Fruit fly (Drosophila melanogaster): ENCODE data around the gene CG17597.

CG17597 gene

DNA sequence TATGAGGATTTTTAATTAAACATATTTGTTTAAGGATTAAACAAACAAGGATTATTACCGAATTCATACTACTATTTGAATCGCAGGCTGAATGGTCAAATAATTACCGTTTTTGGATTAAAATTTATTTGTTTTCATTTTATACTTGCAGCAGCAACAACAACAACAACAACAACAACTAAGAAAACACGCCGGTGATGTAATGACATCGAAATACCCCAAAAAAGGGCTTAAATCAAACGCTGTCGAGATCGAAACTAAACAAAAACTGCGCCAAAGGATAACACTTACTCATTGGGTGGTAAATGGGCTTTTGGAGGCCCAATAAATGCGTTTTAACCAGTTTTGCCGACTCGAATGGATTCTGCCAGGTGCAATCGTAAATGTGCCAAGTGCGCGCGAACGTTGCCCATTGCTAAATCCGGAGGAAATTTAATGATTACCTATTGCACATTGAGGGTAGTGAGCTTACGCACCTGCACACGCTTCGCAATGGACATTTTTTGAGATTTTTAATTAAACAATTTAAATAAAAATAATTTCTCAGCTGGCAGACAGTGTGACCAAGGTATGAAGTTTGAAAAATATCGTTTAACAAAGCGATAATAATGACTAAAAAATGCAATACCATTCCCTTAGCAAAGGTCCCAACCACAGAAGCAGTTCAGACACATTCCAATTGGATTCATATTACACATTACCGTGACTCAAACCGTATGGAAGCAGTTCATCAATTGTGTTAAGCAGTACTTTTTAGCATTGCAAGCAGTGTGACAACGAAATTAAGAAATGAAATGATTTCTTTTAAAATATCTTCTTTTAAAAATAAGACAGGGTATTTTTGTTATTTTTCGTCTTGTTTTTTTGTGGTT, 27.9 kb upstream of the CG17597 start, which contains the start of the genes CG10602 and mRpL13 (continued):
- TF ChIP-seq gro (GFP tag; optimal IDR thresholded peaks at IDR 0.05) (peak; percentile 61), CG6791 (GFP tag; IDR thresholded peaks at IDR 0.05; ENCODE audit: partially characterized antibody) (no peak; the same call in 2 of the 3 replicates), Fer3 (tag; optimal IDR thresholded peaks at IDR 0.05) (no peak), NC2β (GFP tag; optimal IDR thresholded peaks at IDR 0.05) (peak; percentile 38), pnt (GFP tag; optimal IDR thresholded peaks at IDR 0.05) (peak; percentile 24), CG4328 (GFP tag; optimal IDR thresholded peaks at IDR 0.05) (no peak), CG7786 (GFP tag; optimal IDR thresholded peaks at IDR 0.05) (peak; percentile 9), D (optimal IDR thresholded peaks at IDR 0.05) (no peak), D (GFP tag; optimal IDR thresholded peaks at IDR 0.05) (no peak), nmo (GFP tag; optimal IDR thresholded peaks at IDR 0.05) (peak; percentile 76), H15 (GFP tag; IDR thresholded peaks at IDR 0.05) (no peak), CG15479 (GFP tag; optimal IDR thresholded peaks at IDR 0.05) (no peak), CG11456 (GFP tag; IDR thresholded peaks at IDR 0.05) (no peak), MESR4 (GFP tag; optimal IDR thresholded peaks at IDR 0.05) (peak; percentile 57), CG2875 (GFP tag; optimal IDR thresholded peaks at IDR 0.05) (no peak), p53 (GFP tag; optimal IDR thresholded peaks at IDR 0.05) (peak; percentile 43), CG13424 (tag; optimal IDR thresholded peaks at IDR 0.05) (peak; percentile 18), al (GFP tag; IDR thresholded peaks at IDR 0.05) (no peak), crc (GFP tag; optimal IDR thresholded peaks at IDR 0.05) (no peak), yki (optimal IDR thresholded peaks at IDR 0.05) (peak; percentile 46)

dm6 chr2L:18857635-18858059, 26.7 kb upstream of the CG17597 start:
- TF ChIP-seq CG7786 (GFP tag; optimal IDR thresholded peaks at IDR 0.05) = peak; percentile 88
- peak; percentile 96 for TF ChIP-seq gem (tag; optimal IDR thresholded peaks at IDR 0.05)
- TF ChIP-seq Hr51 (GFP tag; optimal IDR thresholded peaks at IDR 0.05) = peak; percentile 77 to 94
- TF ChIP-seq CG14710 (tag; optimal IDR thresholded peaks at IDR 0.05) = peak; percentile 93
- TF ChIP-seq MBD-R2 (GFP tag; IDR thresholded peaks at IDR 0.05) = peak; percentile 93
- TF ChIP-seq Opbp (GFP tag; IDR thresholded peaks at IDR 0.05; ENCODE audit: partially characterized antibody) = no peak
- peak; percentile 60 for TF ChIP-seq Jarid2 (GFP tag; optimal IDR thresholded peaks at IDR 0.05)
- TF ChIP-seq BEAF-32 (GFP tag; optimal IDR thresholded peaks at IDR 0.05) = peak; percentile 50
- TF ChIP-seq CG7556 (GFP tag; optimal IDR thresholded peaks at IDR 0.05) = peak; percentile 88
- peak; percentile 74 for TF ChIP-seq Poxn (GFP tag; IDR thresholded peaks at IDR 0.05)
- TF ChIP-seq ash1 (GFP tag; optimal IDR thresholded peaks at IDR 0.05) = no peak
- peak; percentile 80 for TF ChIP-seq CG15696 (tag; optimal IDR thresholded peaks at IDR 0.05)
- peak; percentile 38 for TF ChIP-seq emc (GFP tag; optimal IDR thresholded peaks at IDR 0.05)
- TF ChIP-seq sima (GFP tag; optimal IDR thresholded peaks at IDR 0.05) = peak; percentile 4
- peak; percentile 96 for TF ChIP-seq lbe (GFP tag; optimal IDR thresholded peaks at IDR 0.05)
- TF ChIP-seq YL-1 (GFP tag; optimal IDR thresholded peaks at IDR 0.05) = peak; percentile 59
- TF ChIP-seq CG17186 (GFP tag; optimal IDR thresholded peaks at IDR 0.05) = peak; percentile 40
- TF ChIP-seq CG6272 (GFP tag; IDR thresholded peaks at IDR 0.05) = peak; percentile 87
- peak; percentile 87 for TF ChIP-seq CG14014 (GFP tag; IDR thresholded peaks at IDR 0.05)
- TF ChIP-seq ttk (GFP tag; IDR thresholded peaks at IDR 0.05) = peak; percentile 72
- no peak for TF ChIP-seq hb (GFP tag; IDR thresholded peaks at IDR 0.05; ENCODE audit: partially characterized antibody)
- TF ChIP-seq mld (GFP tag; IDR thresholded peaks at IDR 0.05; ENCODE audit: partially characterized antibody) = no peak
- peak; percentile 89 for TF ChIP-seq maf-S (GFP tag; optimal IDR thresholded peaks at IDR 0.05)
- peak; percentile 95 for TF ChIP-seq lilli (GFP tag; optimal IDR thresholded peaks at IDR 0.05)
- TF ChIP-seq bigmax (GFP tag; optimal IDR thresholded peaks at IDR 0.05) = peak; percentile 59
- no peak for TF ChIP-seq Dfd (GFP tag; optimal IDR thresholded peaks at IDR 0.05)
- TF ChIP-seq Kr (GFP tag; optimal IDR thresholded peaks at IDR 0.05) = no peak
- TF ChIP-seq Doc2 (GFP tag; IDR thresholded peaks at IDR 0.05) = peak; percentile 70; the same call in 1 of the 2 replicates
- no peak for TF ChIP-seq zen2 (GFP tag; IDR thresholded peaks at IDR 0.05; ENCODE audit: partially characterized antibody)
- peak; percentile 76; the same call in 2 of the 3 replicates for TF ChIP-seq so (GFP tag; IDR thresholded peaks at IDR 0.05)

Data from whole organism, embryonic.